Fruit fly (Drosophila melanogaster) whole organism, pupa: Measurements from ENCODE around the gene CG44090.

Experiments
- CG12605 ChIP-seq: fragments of 200-800 bp; sonication (Bioruptor generic); IDR thresholded peaks from 2 replicates; pipeline ENCODE4 v1.3.6; 2022; ENCODE audit warnings: missing biosample characterization, missing genetic modification characterization
- CG14655 ChIP-seq: fragments of 200-800 bp; sonication (Bioruptor generic); optimal IDR thresholded peaks from 3 replicates; lab custom pipeline; 2017; ENCODE audit warnings: mild to moderate bottlenecking, missing biosample characterization, missing genetic modification reagents, missing genetic modification characterization
- CG34367 ChIP-seq: fragments of 200-800 bp; sonication (Bioruptor generic); optimal IDR thresholded peaks from 2 replicates; lab custom pipeline; 2018; ENCODE audit warnings: missing biosample characterization, mild to moderate bottlenecking, missing genetic modification characterization
- CG4496 ChIP-seq: fragments of 200-800 bp; sonication (Bioruptor generic); IDR thresholded peaks from 3 replicates; pipeline ENCODE4 v1.3.6; 2022; ENCODE audit warnings: missing biosample characterization, missing genetic modification characterization
- CG8159 ChIP-seq: fragments of 200-800 bp; sonication (Bioruptor generic); optimal IDR thresholded peaks from 3 replicates; lab custom pipeline; 2018; ENCODE audit warnings: missing biosample characterization, mild to moderate bottlenecking, missing genetic modification characterization, moderate library complexity
- CG9948 ChIP-seq: fragments of 200-800 bp; sonication (Bioruptor generic); optimal IDR thresholded peaks from 2 replicates; lab custom pipeline; 2018; ENCODE audit warnings: missing biosample characterization, mild to moderate bottlenecking, missing genetic modification characterization, moderate library complexity
- D1 ChIP-seq: fragments of 200-800 bp; sonication (Bioruptor generic); optimal IDR thresholded peaks from 2 replicates; lab custom pipeline; 2018; ENCODE audit warnings: missing biosample characterization, mild to moderate bottlenecking, missing genetic modification characterization, moderate library complexity
- Pif1A ChIP-seq: fragments of 200-800 bp; sonication (Bioruptor generic); optimal IDR thresholded peaks from 3 replicates; lab custom pipeline; 2016; ENCODE audit warnings: missing biosample characterization, missing genetic modification characterization
- Pif1B ChIP-seq: fragments of 200-800 bp; sonication (Bioruptor generic); optimal IDR thresholded peaks from 3 replicates; lab custom pipeline; 2016; ENCODE audit warnings: missing biosample characterization, missing genetic modification characterization
- fd96Ca ChIP-seq: fragments of 200-800 bp; sonication (Bioruptor generic); IDR thresholded peaks from 3 replicates; pipeline ENCODE4 v1.3.6; 2022; ENCODE audit warnings: missing biosample characterization, missing genetic modification characterization
- rn ChIP-seq: fragments of 200-800 bp; sonication (Bioruptor generic); IDR thresholded peaks from 2 replicates; pipeline ENCODE4 v1.3.6; 2022; ENCODE audit warnings: missing biosample characterization, missing genetic modification characterization

DNA sequence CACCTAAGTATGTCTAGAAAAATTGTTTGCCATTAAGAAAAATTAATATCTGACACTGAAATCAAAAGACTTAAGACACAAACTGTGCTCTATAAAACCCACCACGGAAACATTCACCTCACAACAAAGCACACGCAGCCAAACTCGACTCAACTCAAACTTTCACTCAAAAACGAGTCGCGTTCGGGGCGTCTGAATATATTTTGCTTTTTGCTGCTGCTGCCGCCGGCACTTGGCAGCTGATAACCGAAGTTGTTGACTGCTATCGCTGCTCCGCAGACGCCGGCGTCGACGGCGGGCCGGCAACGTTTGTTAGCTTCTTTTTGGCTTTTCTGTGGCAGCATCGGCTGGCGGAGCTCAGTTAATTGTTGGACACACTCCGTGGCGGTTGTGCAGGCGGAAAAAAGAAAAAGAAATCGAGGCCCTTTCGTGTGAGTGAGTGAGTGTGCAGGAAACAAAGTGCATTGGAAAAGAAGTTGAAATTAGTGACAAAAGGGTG, 8.8 kb downstream of the CG44090 start, which contains the start of gene cysu:
- TF ChIP-seq CG4496 (GFP tag; lab: Robert Waterston, UW) (no peak), CG9948 (no peak), Pif1B (GFP tag; lab: Kevin White, UChicago) (no peak), fd96Ca (no peak), D1 (tag; lab: Kevin White, UChicago) (no peak), CG14655 (no peak), CG12605 (GFP tag; lab: Robert Waterston, UW) (no peak), rn (GFP tag; lab: Robert Waterston, UW) (no peak), Pif1A (GFP tag; lab: Kevin White, UChicago) (no peak), CG34367 (no peak), CG8159 (no peak)
